Fruit fly (Drosophila melanogaster) whole organism, embryonic: Measurements from ENCODE around the gene CG4570.

Source experiments
- Asciz ChIP-seq: fragments of 200-800 bp; sonication (Bioruptor generic); optimal IDR thresholded peaks from 2 replicates; lab custom pipeline; 2017; ENCODE audit warnings: missing biosample characterization, mild to moderate bottlenecking, missing genetic modification characterization, missing genetic modification reagents
- Awh ChIP-seq: fragments of 200-800 bp; sonication (Bioruptor generic); IDR thresholded peaks from 2 replicates; pipeline ENCODE4, ENCODE4 v1.3.6; 2022; ENCODE audit warnings: missing biosample characterization, missing genetic modification characterization
- B-H1 ChIP-seq: fragments of 200-800 bp; sonication (Bioruptor generic); IDR thresholded peaks from 3 replicates; pipeline ENCODE4 v1.3.6; 2022; ENCODE audit warnings: missing biosample characterization, missing genetic modification characterization
- CG10565 ChIP-seq: fragments of 200-800 bp; sonication (Bioruptor generic); optimal IDR thresholded peaks from 3 replicates; lab custom pipeline; 2016; ENCODE audit warnings: missing biosample characterization, mild to moderate bottlenecking, missing genetic modification characterization
- CG10654 ChIP-seq: fragments of 200-800 bp; sonication (Bioruptor generic); optimal IDR thresholded peaks from 2 replicates; lab custom pipeline; 2016; ENCODE audit warnings: missing biosample characterization, missing genetic modification characterization
- CG11093 ChIP-seq: fragments of 200-800 bp; sonication (Bioruptor generic); IDR thresholded peaks from 3 replicates; pipeline ENCODE4 v1.3.6; 2022; ENCODE audit warnings: missing biosample characterization, missing genetic modification characterization
- CG12104 ChIP-seq: fragments of 200-800 bp; sonication (Bioruptor generic); optimal IDR thresholded peaks from 3 replicates; lab custom pipeline; 2016; ENCODE audit warnings: missing biosample characterization, missing genetic modification characterization
- CG12155 ChIP-seq: fragments of 200-800 bp; sonication (Bioruptor generic); optimal IDR thresholded peaks from 3 replicates; lab custom pipeline; 2016; ENCODE audit warnings: missing biosample characterization, missing genetic modification characterization
- CG13123 ChIP-seq: fragments of 200-800 bp; sonication (Bioruptor generic); optimal IDR thresholded peaks from 2 replicates; lab custom pipeline; 2016; ENCODE audit warnings: missing biosample characterization, missing genetic modification characterization
- CG13624 ChIP-seq: fragments of 200-800 bp; sonication (Bioruptor generic); optimal IDR thresholded peaks from 2 replicates; lab custom pipeline; 2016; ENCODE audit warnings: missing biosample characterization, missing genetic modification characterization
- CG16813 ChIP-seq: fragments of 200-800 bp; sonication (Bioruptor generic); IDR thresholded peaks from 3 replicates; pipeline ENCODE4 v1.3.6; 2022; ENCODE audit warnings: missing biosample characterization, missing genetic modification characterization; ENCODE audit not compliant: partially characterized antibody
- CG32767 ChIP-seq: fragments of 200-800 bp; sonication (Bioruptor generic); IDR thresholded peaks from 2 replicates; pipeline ENCODE4 v1.3.6; 2022; ENCODE audit warnings: missing biosample characterization, missing genetic modification characterization
- CG3281 ChIP-seq: fragments of 200-800 bp; sonication (Bioruptor generic); optimal IDR thresholded peaks from 3 replicates; lab custom pipeline; 2017; ENCODE audit warnings: missing biosample characterization, mild to moderate bottlenecking, missing genetic modification characterization
- CG34224 ChIP-seq: fragments of 200-800 bp; sonication (Bioruptor generic); IDR thresholded peaks from 3 replicates; pipeline ENCODE4 v1.3.6; 2022; ENCODE audit warnings: missing biosample characterization, missing genetic modification characterization; ENCODE audit not compliant: partially characterized antibody
- CG6254 ChIP-seq: fragments of 200-800 bp; sonication (Bioruptor generic); optimal IDR thresholded peaks from 3 replicates; lab custom pipeline; 2017; ENCODE audit warnings: mild to moderate bottlenecking, missing biosample characterization, missing genetic modification reagents, missing genetic modification characterization
- CG6791 ChIP-seq: fragments of 200-800 bp; sonication (Bioruptor generic); IDR thresholded peaks from 3 replicates; pipeline ENCODE4 v1.3.6; 2022; ENCODE audit warnings: missing biosample characterization, missing genetic modification characterization; ENCODE audit not compliant: partially characterized antibody
- CG7372 ChIP-seq: fragments of 200-800 bp; sonication (Bioruptor generic); IDR thresholded peaks from 2 replicates; pipeline ENCODE4 v1.3.6; 2022; ENCODE audit warnings: missing biosample characterization, missing genetic modification characterization
- CG8765 ChIP-seq: fragments of 200-800 bp; sonication (Bioruptor generic); IDR thresholded peaks from 2 replicates; pipeline ENCODE4 v1.3.6; 2022; ENCODE audit warnings: missing biosample characterization, missing genetic modification characterization
- CG8944 ChIP-seq: fragments of 200-800 bp; sonication (Bioruptor generic); optimal IDR thresholded peaks from 3 replicates; lab custom pipeline; 2016; ENCODE audit warnings: missing biosample characterization, missing genetic modification characterization
- CG9817 ChIP-seq: fragments of 200-800 bp; sonication (Bioruptor generic); optimal IDR thresholded peaks from 2 replicates; lab custom pipeline; 2018; ENCODE audit warnings: missing biosample characterization, mild to moderate bottlenecking, missing genetic modification characterization, moderate library complexity
- Camta ChIP-seq: fragments of 200-800 bp; sonication (Bioruptor generic); optimal IDR thresholded peaks from 2 replicates; lab custom pipeline; 2016; ENCODE audit warnings: missing biosample characterization, missing genetic modification characterization
- CkIIα-i1 ChIP-seq: fragments of 200-800 bp; sonication (Bioruptor generic); IDR thresholded peaks from 2 replicates; pipeline ENCODE4 v1.3.6; 2022; ENCODE audit warnings: missing biosample characterization, missing genetic modification characterization
- Dip2 ChIP-seq: fragments of 200-800 bp; sonication (Bioruptor generic); IDR thresholded peaks from 2 replicates; pipeline ENCODE4 v1.3.6; 2022; ENCODE audit warnings: missing biosample characterization, missing genetic modification characterization
- Dip3 ChIP-seq: fragments of 200-800 bp; sonication (Bioruptor generic); optimal IDR thresholded peaks from 3 replicates; lab custom pipeline; 2016; ENCODE audit warnings: missing biosample characterization, missing genetic modification characterization
- Dp ChIP-seq: fragments of 200-800 bp; sonication (Bioruptor generic); optimal IDR thresholded peaks from 2 replicates; lab custom pipeline; 2018; ENCODE audit warnings: missing biosample characterization, mild to moderate bottlenecking, missing genetic modification characterization, moderate library complexity
- Ets97D ChIP-seq: fragments of 200-800 bp; sonication (Bioruptor generic); optimal IDR thresholded peaks from 3 replicates; lab custom pipeline; 2016; ENCODE audit warnings: missing biosample characterization, missing genetic modification characterization
- Gsc ChIP-seq: fragments of 200-800 bp; sonication (Bioruptor generic); IDR thresholded peaks from 2 replicates; pipeline ENCODE4 v1.3.6; 2022; ENCODE audit warnings: missing biosample characterization, missing genetic modification characterization
- HLH3B ChIP-seq: fragments of 200-800 bp; sonication (Bioruptor generic); IDR thresholded peaks from 2 replicates; pipeline ENCODE4 v1.3.6; 2022; ENCODE audit warnings: missing biosample characterization, missing genetic modification characterization
- Hr78 ChIP-seq, 2 experiments: fragments of 200-800 bp in 1 of 2; fragments of >200 bp in 1 of 2; sonication (Bioruptor generic) in 1 of 2; optimal IDR thresholded peaks; 2 replicates each; lab custom pipeline; 2017 to 2019; ENCODE audit warnings: missing biosample characterization in 2 of 2, missing genetic modification characterization in 2 of 2, mild to moderate bottlenecking in 1 of 2, moderate library complexity in 1 of 2
- Lhr ChIP-seq: fragments of 200-800 bp; sonication (Bioruptor generic); optimal IDR thresholded peaks from 3 replicates; lab custom pipeline; 2017; ENCODE audit warnings: mild to moderate bottlenecking, missing biosample characterization, missing genetic modification reagents, missing genetic modification characterization
- Mrtf ChIP-seq: fragments of 200-800 bp; sonication (Bioruptor generic); IDR thresholded peaks from 3 replicates; pipeline ENCODE4 v1.3.6; 2022; ENCODE audit warnings: missing biosample characterization, missing genetic modification characterization
- Opbp ChIP-seq: fragments of 200-800 bp; sonication (Bioruptor generic); IDR thresholded peaks from 3 replicates; pipeline ENCODE4 v1.3.6; 2022; ENCODE audit warnings: missing biosample characterization, missing genetic modification characterization; ENCODE audit not compliant: partially characterized antibody
- Rfx ChIP-seq: fragments of 200-800 bp; sonication (Bioruptor generic); IDR thresholded peaks from 2 replicates; pipeline ENCODE4 v1.3.6; 2022; ENCODE audit warnings: missing biosample characterization, missing genetic modification characterization
- Scr ChIP-seq: fragments of 200-800 bp; sonication (Bioruptor generic); IDR thresholded peaks from 2 replicates; pipeline ENCODE4 v1.3.6; 2022; ENCODE audit warnings: missing biosample characterization, missing genetic modification characterization; ENCODE audit not compliant: partially characterized antibody
- Sin3A ChIP-seq: fragments of >200 bp; optimal IDR thresholded peaks from 2 replicates; lab custom pipeline; 2018
- al ChIP-seq: fragments of 200-800 bp; sonication (Bioruptor generic); IDR thresholded peaks from 2 replicates; pipeline ENCODE4 v1.3.6; 2022; ENCODE audit warnings: missing biosample characterization, missing genetic modification characterization
- ash1 ChIP-seq: fragments of 200-800 bp; sonication (Bioruptor generic); optimal IDR thresholded peaks from 2 replicates; lab custom pipeline; 2018; ENCODE audit warnings: missing biosample characterization, mild to moderate bottlenecking, missing genetic modification characterization
- caup ChIP-seq: fragments of 200-800 bp; sonication (Bioruptor generic); optimal IDR thresholded peaks from 3 replicates; lab custom pipeline; 2017; ENCODE audit warnings: missing biosample characterization, mild to moderate bottlenecking, missing genetic modification characterization, moderate library complexity; ENCODE audit not compliant: severe bottlenecking
- eyg ChIP-seq: fragments of 200-800 bp; sonication (Bioruptor generic); optimal IDR thresholded peaks from 3 replicates; lab custom pipeline; 2016; ENCODE audit warnings: missing biosample characterization, missing genetic modification characterization
- gem ChIP-seq: fragments of 200-800 bp; sonication (Bioruptor generic); optimal IDR thresholded peaks from 2 replicates; lab custom pipeline; 2019; ENCODE audit warnings: missing biosample characterization, mild to moderate bottlenecking, missing genetic modification characterization, moderate library complexity
- gsb-n ChIP-seq: fragments of 200-800 bp; sonication (Bioruptor generic); optimal IDR thresholded peaks from 3 replicates; lab custom pipeline; 2018; ENCODE audit warnings: missing biosample characterization, mild to moderate bottlenecking, missing genetic modification characterization
- h ChIP-seq: fragments of >200 bp; optimal IDR thresholded peaks from 2 replicates; lab custom pipeline; 2017
- ham ChIP-seq: fragments of 200-800 bp; sonication (Bioruptor generic); IDR thresholded peaks from 2 replicates; pipeline ENCODE4 v1.3.6; 2022; ENCODE audit warnings: missing biosample characterization, missing genetic modification characterization
- nerfin-1 ChIP-seq: fragments of 200-800 bp; sonication (Bioruptor generic); optimal IDR thresholded peaks from 3 replicates; lab custom pipeline; 2019; ENCODE audit warnings: missing biosample characterization, mild to moderate bottlenecking, missing genetic modification characterization, moderate library complexity
- sens-2 ChIP-seq: fragments of 200-800 bp; sonication (Bioruptor generic); IDR thresholded peaks from 2 replicates; pipeline ENCODE4 v1.3.6; 2022; ENCODE audit warnings: missing biosample characterization, missing genetic modification characterization
- sisA ChIP-seq: fragments of 200-800 bp; sonication (Bioruptor generic); IDR thresholded peaks from 2 replicates; pipeline ENCODE4 v1.3.6; 2022; ENCODE audit warnings: missing biosample characterization, missing genetic modification characterization
- slbo ChIP-seq: fragments of 200-800 bp; sonication (Bioruptor generic); IDR thresholded peaks from 2 replicates; pipeline ENCODE4 v1.3.6; 2022; ENCODE audit warnings: missing biosample characterization, missing genetic modification characterization
- tup ChIP-seq: fragments of 200-800 bp; sonication (Bioruptor generic); optimal IDR thresholded peaks from 2 replicates; lab custom pipeline; 2016; ENCODE audit warnings: missing biosample characterization, mild to moderate bottlenecking, missing genetic modification characterization, moderate library complexity
- yki ChIP-seq: fragments of >200 bp; optimal IDR thresholded peaks from 3 replicates; lab custom pipeline; 2018
- z ChIP-seq: fragments of 200-800 bp; sonication (Bioruptor generic); IDR thresholded peaks from 3 replicates; pipeline ENCODE4 v1.3.6; 2022; ENCODE audit warnings: missing biosample characterization, missing genetic modification characterization
- zen ChIP-seq: fragments of 200-800 bp; sonication (Bioruptor generic); optimal IDR thresholded peaks from 3 replicates; lab custom pipeline; 2018; ENCODE audit warnings: missing biosample characterization, mild to moderate bottlenecking, missing genetic modification characterization, moderate library complexity

CG4570 gene

dm6 chr3R:10849515-10849973, 7.1 kb upstream of the CG4570 start, which contains the start of gene CG42394 (continued):
- TF ChIP-seq CG9817 (tag; lab: Kevin White, UChicago) = peak; percentile 83
- peak; percentile 62 for TF ChIP-seq CG13624 (GFP tag; lab: Kevin White, UChicago)
- peak; percentile 80 for TF ChIP-seq Camta (GFP tag; lab: Kevin White, UChicago)
- TF ChIP-seq Asciz (GFP tag; lab: Kevin White, UChicago) = peak; percentile 97
- peak; percentile 76 for TF ChIP-seq CkIIα-i1 (GFP tag; lab: Robert Waterston, UW)
- no peak for TF ChIP-seq eyg (GFP tag; lab: Kevin White, UChicago)
- no peak for TF ChIP-seq Opbp
- TF ChIP-seq Ets97D (GFP tag; lab: Kevin White, UChicago) = peak; percentile 40
- TF ChIP-seq sisA = peak; percentile 89
- TF ChIP-seq Sin3A (lab: Kevin White, UChicago) = no peak
- TF ChIP-seq slbo (GFP tag; lab: Robert Waterston, UW) = peak; percentile 89
- no peak for TF ChIP-seq yki
- peak; percentile 79 for TF ChIP-seq tup (GFP tag; lab: Kevin White, UChicago)
- peak; percentile 48; the same call in 1 of the 3 replicates for TF ChIP-seq CG6791 (GFP tag; lab: Robert Waterston, UW)
- TF ChIP-seq ash1 (GFP tag; lab: Kevin White, UChicago) = no peak
- TF ChIP-seq Lhr = peak; percentile 75
- peak; percentile 89 for TF ChIP-seq CG10654 (GFP tag; lab: Kevin White, UChicago)
- peak; percentile 96 for TF ChIP-seq CG6254 (GFP tag; lab: Kevin White, UChicago)
- peak; percentile 16 for TF ChIP-seq CG8944
- peak; percentile 87 for TF ChIP-seq Mrtf (GFP tag; lab: Robert Waterston, UW)
- 0 out of 3 replicates have a peak, but pooled peaks have one; percentile 41 for TF ChIP-seq CG16813 (GFP tag; lab: Robert Waterston, UW)
- TF ChIP-seq CG11093 (GFP tag; lab: Robert Waterston, UW) = peak; percentile 87
- TF ChIP-seq CG3281 (GFP tag; lab: Kevin White, UChicago) = peak; percentile 98
- peak; percentile 92 for TF ChIP-seq nerfin-1 (tag; lab: Kevin White, UChicago)
- peak; percentile 89 for TF ChIP-seq CG32767 (GFP tag; lab: Robert Waterston, UW)
- no peak for TF ChIP-seq z (GFP tag; lab: Robert Waterston, UW)
- peak; percentile 92 for TF ChIP-seq CG7372 (GFP tag; lab: Robert Waterston, UW)
- peak; percentile 44; the same call in 1 of the 2 replicates for TF ChIP-seq Scr (GFP tag; lab: Robert Waterston, UW)
- TF ChIP-seq gsb-n (tag; lab: Kevin White, UChicago) = peak; percentile 94
- peak; percentile 91 for TF ChIP-seq al (GFP tag; lab: Robert Waterston, UW)
- TF ChIP-seq ham (GFP tag; lab: Robert Waterston, UW) = no peak
- TF ChIP-seq HLH3B (GFP tag; lab: Robert Waterston, UW) = peak; percentile 93
- TF ChIP-seq CG34224 = no peak
- TF ChIP-seq Gsc (GFP tag; lab: Robert Waterston, UW) = peak; percentile 21; the same call in 1 of the 2 replicates
- peak; percentile 95 for TF ChIP-seq caup
- TF ChIP-seq CG8765 = peak; percentile 89
- peak; percentile 98 for TF ChIP-seq gem (tag; lab: Kevin White, UChicago)
- TF ChIP-seq Rfx = peak; percentile 93
- TF ChIP-seq CG13123 (GFP tag; lab: Kevin White, UChicago) = peak; percentile 85
- peak; percentile 86 for TF ChIP-seq CG12155
- TF ChIP-seq CG10565 (GFP tag; lab: Kevin White, UChicago) = peak; percentile 82
- TF ChIP-seq zen (tag; lab: Kevin White, UChicago) = peak; percentile 97
- no peak for TF ChIP-seq h
- TF ChIP-seq Dip3 = peak; percentile 64
- peak; percentile 5 for TF ChIP-seq Dp (GFP tag; lab: Kevin White, UChicago)
- peak; percentile 91 for TF ChIP-seq Awh (GFP tag; lab: Robert Waterston, UW)
- TF ChIP-seq Hr78 (GFP tag; optimal IDR thresholded peaks at IDR 0.05; lab: Kevin White, UChicago) = peak in 1 of 2 experiments; percentile 85
- TF ChIP-seq CG12104 (GFP tag; lab: Kevin White, UChicago) = peak; percentile 96
- TF ChIP-seq Dip2 = no peak
- TF ChIP-seq sens-2 (GFP tag; lab: Robert Waterston, UW) = peak; percentile 90
- peak; percentile 90 for TF ChIP-seq B-H1 (GFP tag; lab: Robert Waterston, UW)
